Fruit fly (Drosophila melanogaster): Measurements from ENCODE around the gene CG31301.

CG31301 gene

DNA sequence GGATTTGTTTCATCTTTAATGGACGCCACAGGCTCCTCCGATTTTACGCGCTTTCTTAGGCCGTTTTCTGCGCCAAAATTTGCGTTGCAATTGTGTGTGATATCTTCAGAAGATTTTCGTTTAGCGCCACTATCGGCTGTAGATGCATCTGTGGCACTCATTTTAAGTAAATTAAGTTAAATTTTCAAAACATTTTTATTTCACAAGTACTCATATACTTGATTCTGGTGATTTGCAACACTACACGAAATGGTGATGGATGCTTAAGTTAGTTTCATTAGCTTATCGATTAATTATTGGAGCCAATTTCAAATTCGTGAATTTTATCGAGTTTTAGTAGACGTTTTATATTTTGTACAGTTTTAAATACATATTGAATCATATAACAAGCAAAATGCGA lies 17.6 kb downstream of the CG31301 start, which contains the start of gene CG6171:
Gene CG6171 (minus strand): TSS at position 250 of the 400 bp plus-strand sequence.
- TF ChIP-seq pan (optimal IDR thresholded peaks at IDR 0.05) (no peak), CG8478 (optimal IDR thresholded peaks at IDR 0.05) (no peak), usp (GFP tag; optimal IDR thresholded peaks at IDR 0.05) (no peak)

dm6 chr3R:15366839-15367238 lies 20.8 kb downstream of the CG31301 start:
- TF ChIP-seq EcR (GFP tag; optimal IDR thresholded peaks at IDR 0.05) = no peak
- no peak for TF ChIP-seq usp (GFP tag; optimal IDR thresholded peaks at IDR 0.05)
- TF ChIP-seq psq (optimal IDR thresholded peaks at IDR 0.05) = no peak
- no peak for TF ChIP-seq CG8478 (optimal IDR thresholded peaks at IDR 0.05)
- TF ChIP-seq Dll (optimal IDR thresholded peaks at IDR 0.05) = no peak

DNA sequence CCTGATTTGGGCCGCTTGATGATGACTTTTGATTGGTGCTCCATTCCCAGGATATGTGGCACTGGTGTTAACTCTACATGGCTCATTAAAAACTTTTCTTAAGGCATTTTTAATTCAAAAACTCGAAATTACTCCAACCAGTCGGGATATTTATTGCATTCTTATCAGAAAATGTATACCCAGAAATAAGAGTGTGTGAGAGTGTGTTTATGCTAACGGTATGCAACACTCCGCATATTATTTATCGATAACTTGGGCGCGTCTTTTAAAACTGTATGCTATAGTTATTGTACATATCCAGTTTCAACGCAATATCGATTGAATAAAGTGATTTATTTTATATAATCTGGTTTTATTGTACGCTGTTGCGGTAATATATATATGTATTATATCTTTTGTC lies 21.5 kb downstream of the CG31301 start, which contains the start of gene CG34404:
Gene CG34404 (minus strand): TSS at position 189 of the 400 bp plus-strand sequence.
- TF ChIP-seq Dll (optimal IDR thresholded peaks at IDR 0.05) = no peak
- TF ChIP-seq CG8478 (optimal IDR thresholded peaks at IDR 0.05) = no peak
- no peak for TF ChIP-seq psq (optimal IDR thresholded peaks at IDR 0.05)
- TF ChIP-seq pan (optimal IDR thresholded peaks at IDR 0.05) = no peak
- no peak for TF ChIP-seq usp (GFP tag; optimal IDR thresholded peaks at IDR 0.05)
- no peak for TF ChIP-seq EcR (GFP tag; optimal IDR thresholded peaks at IDR 0.05)

DNA sequence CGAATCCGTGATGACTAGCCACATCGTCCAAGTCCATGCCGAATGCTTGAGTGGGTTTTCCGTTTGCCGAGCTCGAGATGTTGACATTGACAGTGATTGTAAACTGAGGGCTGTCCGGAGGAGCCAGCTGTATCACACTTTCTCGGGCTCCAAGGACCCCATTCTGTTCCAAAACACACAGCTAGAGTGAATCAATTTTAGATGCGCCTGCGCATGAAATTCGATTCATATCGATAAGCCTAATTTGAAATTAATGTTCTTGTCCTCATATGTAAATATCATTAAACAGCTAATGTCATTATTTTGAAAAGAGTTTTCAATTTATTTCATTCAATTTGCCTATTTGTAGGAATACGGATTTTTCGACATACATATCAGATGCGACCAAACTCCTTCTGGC lies 23.7 kb downstream of the CG31301 start, which contains the start of gene CG14868:
Gene CG14868 (minus strand): TSS at position 204 of the 400 bp plus-strand sequence.
- TF ChIP-seq EcR (GFP tag; optimal IDR thresholded peaks at IDR 0.05) = no peak
- no peak for TF ChIP-seq usp (GFP tag; optimal IDR thresholded peaks at IDR 0.05)
- TF ChIP-seq CG8478 (optimal IDR thresholded peaks at IDR 0.05) = no peak
- no peak for TF ChIP-seq psq (optimal IDR thresholded peaks at IDR 0.05)
- no peak for TF ChIP-seq pan (optimal IDR thresholded peaks at IDR 0.05)
- TF ChIP-seq Dll (optimal IDR thresholded peaks at IDR 0.05) = no peak

dm6 chr3R:15371833-15372232 lies 25.8 kb downstream of the CG31301 start, which contains the start of the genes Ccm3 and CG6136:
Ccm3 (plus strand) TSS chr3R:15371957.
CG6136 (minus strand) TSS chr3R:15372212.
- TF ChIP-seq usp (GFP tag; optimal IDR thresholded peaks at IDR 0.05) (no peak), psq (optimal IDR thresholded peaks at IDR 0.05) (no peak), CG8478 (optimal IDR thresholded peaks at IDR 0.05) (no peak), EcR (GFP tag; optimal IDR thresholded peaks at IDR 0.05) (no peak), Dll (optimal IDR thresholded peaks at IDR 0.05) (no peak), pan (optimal IDR thresholded peaks at IDR 0.05) (no peak)

DNA sequence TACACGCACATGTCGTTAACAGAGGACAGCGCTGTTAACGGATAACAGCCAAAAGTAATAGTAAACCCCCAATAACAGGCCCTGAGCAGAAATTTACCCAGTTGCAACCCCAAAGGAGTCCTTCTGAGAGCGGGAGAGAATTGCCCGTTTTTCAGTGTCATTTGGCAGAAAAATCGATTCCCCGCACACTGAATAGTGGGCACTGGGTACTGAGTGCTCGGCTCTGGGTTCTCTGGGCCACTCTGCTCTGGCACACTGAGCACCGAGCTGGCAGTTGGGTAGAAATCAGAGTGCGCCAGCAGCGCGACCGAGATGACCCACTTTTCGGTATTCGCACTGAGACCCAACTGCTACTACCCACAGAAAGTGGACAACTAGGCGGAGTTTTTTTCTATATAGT lies 28.4 kb downstream of the CG31301 start, which contains the start of gene Rbp:
Gene Rbp (plus strand): TSS at position 239 of the 400 bp plus-strand sequence.
- TF ChIP-seq CG8478 (optimal IDR thresholded peaks at IDR 0.05) (no peak), Dll (optimal IDR thresholded peaks at IDR 0.05) (no peak), psq (optimal IDR thresholded peaks at IDR 0.05) (no peak), EcR (GFP tag; optimal IDR thresholded peaks at IDR 0.05) (no peak), usp (GFP tag; optimal IDR thresholded peaks at IDR 0.05) (no peak), pan (optimal IDR thresholded peaks at IDR 0.05) (no peak)

DNA sequence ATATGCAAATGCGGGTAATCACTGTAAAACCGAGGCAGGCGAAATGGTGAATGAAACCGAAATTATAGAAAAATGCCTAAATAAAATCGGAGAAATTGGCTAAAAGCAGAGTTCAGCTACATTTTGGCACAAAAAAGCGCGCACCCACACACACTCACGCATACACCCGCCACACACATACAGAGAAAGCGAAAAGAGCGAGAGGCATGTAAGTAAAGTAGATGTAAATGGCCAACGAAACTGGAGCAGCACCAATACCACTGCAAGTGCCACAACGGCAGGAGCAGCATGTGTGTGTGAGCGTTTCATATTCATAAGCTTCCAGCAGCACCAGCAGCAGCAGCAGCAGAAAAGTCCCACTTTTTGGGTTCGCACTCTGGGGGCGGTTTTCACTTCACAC lies 29.5 kb downstream of the CG31301 start:
- TF ChIP-seq psq (optimal IDR thresholded peaks at IDR 0.05) (no peak), usp (GFP tag; optimal IDR thresholded peaks at IDR 0.05) (no peak), Dll (optimal IDR thresholded peaks at IDR 0.05) (no peak), CG8478 (optimal IDR thresholded peaks at IDR 0.05) (no peak), EcR (GFP tag; optimal IDR thresholded peaks at IDR 0.05) (no peak), pan (optimal IDR thresholded peaks at IDR 0.05) (no peak)

- TF ChIP-seq pan (optimal IDR thresholded peaks at IDR 0.05) (no peak), usp (GFP tag; optimal IDR thresholded peaks at IDR 0.05) (no peak), CG8478 (optimal IDR thresholded peaks at IDR 0.05) (no peak), psq (optimal IDR thresholded peaks at IDR 0.05) (no peak), EcR (GFP tag; optimal IDR thresholded peaks at IDR 0.05) (no peak), Dll (optimal IDR thresholded peaks at IDR 0.05) (no peak)
These were observed 33.1 kb downstream of the CG31301 start for dm6 chr3R:15379071-15379470.

dm6 chr3R:15382851-15383250 lies 36.8 kb downstream of the CG31301 start, which contains the start of gene h-cup:
h-cup (minus strand) TSS chr3R:15382951.
- no peak for TF ChIP-seq psq (optimal IDR thresholded peaks at IDR 0.05)
- TF ChIP-seq usp (GFP tag; optimal IDR thresholded peaks at IDR 0.05) = no peak
- no peak for TF ChIP-seq EcR (GFP tag; optimal IDR thresholded peaks at IDR 0.05)
- no peak for TF ChIP-seq CG8478 (optimal IDR thresholded peaks at IDR 0.05)
- TF ChIP-seq Dll (optimal IDR thresholded peaks at IDR 0.05) = no peak
- TF ChIP-seq pan (optimal IDR thresholded peaks at IDR 0.05) = no peak

- TF ChIP-seq usp (GFP tag; optimal IDR thresholded peaks at IDR 0.05) (no peak), psq (optimal IDR thresholded peaks at IDR 0.05) (no peak), EcR (GFP tag; optimal IDR thresholded peaks at IDR 0.05) (no peak)
These were observed 47.3 kb downstream of the CG31301 start for dm6 chr3R:15393206-15393805.
